Fruit fly (Drosophila melanogaster): ENCODE data around the gene TMEM216.

TMEM216 gene

DNA sequence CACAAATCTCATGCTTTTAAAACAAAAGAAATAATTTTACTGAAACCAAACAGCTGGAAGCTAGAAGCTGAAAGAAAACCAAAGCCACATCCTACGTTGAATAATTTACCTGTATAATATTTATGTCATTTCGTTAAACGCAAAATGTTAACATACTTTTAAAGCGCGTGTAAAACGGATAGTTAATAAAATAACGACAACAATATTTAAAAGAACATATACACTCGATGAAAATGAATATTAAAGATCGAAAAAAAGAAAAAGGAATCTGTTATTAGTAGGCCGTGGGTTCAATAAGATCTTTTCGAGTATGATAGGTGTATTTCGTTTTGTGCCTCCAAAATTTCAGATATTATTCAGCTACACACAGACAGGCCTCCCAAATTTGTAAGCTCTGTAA is 5.0 kb downstream of the TMEM216 start, which contains the start of gene CG8136:
Gene CG8136, plus strand, starts transcription at position 301 of the 400 bp plus-strand sequence.
- no peak for TF ChIP-seq CG10348 (GFP tag; IDR thresholded peaks at IDR 0.05)

dm6 chr3R:8722962-8723548 is 7.0 kb downstream of the TMEM216 start, which contains the start of gene nom:
Gene nom, plus strand, starts transcription at chr3R:8723174.
- TF ChIP-seq CG12605 (GFP tag; IDR thresholded peaks at IDR 0.05) (no peak), Pif1A (GFP tag; optimal IDR thresholded peaks at IDR 0.05) (no peak), CG15710 (tag; optimal IDR thresholded peaks at IDR 0.05) (no peak), fd96Ca (GFP tag; IDR thresholded peaks at IDR 0.05) (no peak), CG32121 (GFP tag; IDR thresholded peaks at IDR 0.05) (no peak), CG17806 (tag; optimal IDR thresholded peaks at IDR 0.05) (no peak), Ets98B (GFP tag; IDR thresholded peaks at IDR 0.05) (no peak), Pif1B (GFP tag; optimal IDR thresholded peaks at IDR 0.05) (no peak), EcR (GFP tag; optimal IDR thresholded peaks at IDR 0.05) (no peak), Snoo (tag; optimal IDR thresholded peaks at IDR 0.05) (no peak), CG4496 (GFP tag; IDR thresholded peaks at IDR 0.05) (no peak), CG14655 (GFP tag; optimal IDR thresholded peaks at IDR 0.05) (no peak), D1 (tag; optimal IDR thresholded peaks at IDR 0.05) (no peak), CG8301 (tag; optimal IDR thresholded peaks at IDR 0.05) (no peak), CG10348 (GFP tag; IDR thresholded peaks at IDR 0.05) (no peak), CG8159 (tag; optimal IDR thresholded peaks at IDR 0.05) (no peak), CG34367 (tag; optimal IDR thresholded peaks at IDR 0.05) (no peak), gl (tag; optimal IDR thresholded peaks at IDR 0.05) (no peak), rn (GFP tag; IDR thresholded peaks at IDR 0.05) (no peak), CG9948 (tag; optimal IDR thresholded peaks at IDR 0.05) (no peak)

- no peak for TF ChIP-seq CG8301 (tag; optimal IDR thresholded peaks at IDR 0.05)
- no peak for TF ChIP-seq Snoo (tag; optimal IDR thresholded peaks at IDR 0.05)
- no peak for TF ChIP-seq rn (GFP tag; IDR thresholded peaks at IDR 0.05)
- no peak for TF ChIP-seq gl (tag; optimal IDR thresholded peaks at IDR 0.05)
- TF ChIP-seq EcR (GFP tag; optimal IDR thresholded peaks at IDR 0.05) = no peak
- no peak for TF ChIP-seq CG13204 (GFP tag; optimal IDR thresholded peaks at IDR 0.05)
- TF ChIP-seq CG32121 (GFP tag; IDR thresholded peaks at IDR 0.05) = no peak
- TF ChIP-seq CG8159 (tag; optimal IDR thresholded peaks at IDR 0.05) = no peak
- TF ChIP-seq CG34367 (tag; optimal IDR thresholded peaks at IDR 0.05) = no peak
- TF ChIP-seq Pif1B (GFP tag; optimal IDR thresholded peaks at IDR 0.05) = no peak
- no peak for TF ChIP-seq CG4496 (GFP tag; IDR thresholded peaks at IDR 0.05)
- TF ChIP-seq CG12605 (GFP tag; IDR thresholded peaks at IDR 0.05) = no peak
- TF ChIP-seq CG9948 (tag; optimal IDR thresholded peaks at IDR 0.05) = no peak
- no peak for TF ChIP-seq D1 (tag; optimal IDR thresholded peaks at IDR 0.05)
- TF ChIP-seq fd96Ca (GFP tag; IDR thresholded peaks at IDR 0.05) = no peak
- TF ChIP-seq Ets98B (GFP tag; IDR thresholded peaks at IDR 0.05) = no peak
- no peak for TF ChIP-seq CG10348 (GFP tag; IDR thresholded peaks at IDR 0.05)
- TF ChIP-seq CG17806 (tag; optimal IDR thresholded peaks at IDR 0.05) = no peak
These were observed 9.1 kb downstream of the TMEM216 start, which contains the start of gene ouib for dm6 chr3R:8725179-8725578. Gene ouib, plus strand, starts transcription at chr3R:8725479.

dm6 chr3R:8726632-8727031 is 10.6 kb downstream of the TMEM216 start, which contains the start of gene CG8159:
Gene CG8159, plus strand, starts transcription at chr3R:8726854.
- no peak for TF ChIP-seq fd96Ca (GFP tag; IDR thresholded peaks at IDR 0.05)

- no peak for TF ChIP-seq CG13204 (GFP tag; optimal IDR thresholded peaks at IDR 0.05)
- TF ChIP-seq rn (GFP tag; IDR thresholded peaks at IDR 0.05) = no peak
- TF ChIP-seq CG10348 (GFP tag; IDR thresholded peaks at IDR 0.05) = no peak
- TF ChIP-seq CG17806 (tag; optimal IDR thresholded peaks at IDR 0.05) = no peak
- no peak for TF ChIP-seq CG14655 (GFP tag; optimal IDR thresholded peaks at IDR 0.05)
- no peak for TF ChIP-seq Pif1B (GFP tag; optimal IDR thresholded peaks at IDR 0.05)
- TF ChIP-seq Pif1A (GFP tag; optimal IDR thresholded peaks at IDR 0.05) = no peak
- no peak for TF ChIP-seq D1 (tag; optimal IDR thresholded peaks at IDR 0.05)
- TF ChIP-seq Snoo (tag; optimal IDR thresholded peaks at IDR 0.05) = no peak
- TF ChIP-seq gl (tag; optimal IDR thresholded peaks at IDR 0.05) = no peak
- TF ChIP-seq CG9948 (tag; optimal IDR thresholded peaks at IDR 0.05) = no peak
- no peak for TF ChIP-seq fd96Ca (GFP tag; IDR thresholded peaks at IDR 0.05)
- no peak for TF ChIP-seq CG34367 (tag; optimal IDR thresholded peaks at IDR 0.05)
- no peak for TF ChIP-seq CG12605 (GFP tag; IDR thresholded peaks at IDR 0.05)
- TF ChIP-seq EcR (GFP tag; optimal IDR thresholded peaks at IDR 0.05) = no peak
- no peak for TF ChIP-seq CG32121 (GFP tag; IDR thresholded peaks at IDR 0.05)
- TF ChIP-seq CG15710 (tag; optimal IDR thresholded peaks at IDR 0.05) = no peak
- no peak for TF ChIP-seq CG8159 (tag; optimal IDR thresholded peaks at IDR 0.05)
- TF ChIP-seq Ets98B (GFP tag; IDR thresholded peaks at IDR 0.05) = no peak
- no peak for TF ChIP-seq CG4496 (GFP tag; IDR thresholded peaks at IDR 0.05)
These were observed 13.5 kb downstream of the TMEM216 start, which contains the start of gene ranshi for dm6 chr3R:8729542-8729941. Gene ranshi, minus strand, starts transcription at chr3R:8729693.

DNA sequence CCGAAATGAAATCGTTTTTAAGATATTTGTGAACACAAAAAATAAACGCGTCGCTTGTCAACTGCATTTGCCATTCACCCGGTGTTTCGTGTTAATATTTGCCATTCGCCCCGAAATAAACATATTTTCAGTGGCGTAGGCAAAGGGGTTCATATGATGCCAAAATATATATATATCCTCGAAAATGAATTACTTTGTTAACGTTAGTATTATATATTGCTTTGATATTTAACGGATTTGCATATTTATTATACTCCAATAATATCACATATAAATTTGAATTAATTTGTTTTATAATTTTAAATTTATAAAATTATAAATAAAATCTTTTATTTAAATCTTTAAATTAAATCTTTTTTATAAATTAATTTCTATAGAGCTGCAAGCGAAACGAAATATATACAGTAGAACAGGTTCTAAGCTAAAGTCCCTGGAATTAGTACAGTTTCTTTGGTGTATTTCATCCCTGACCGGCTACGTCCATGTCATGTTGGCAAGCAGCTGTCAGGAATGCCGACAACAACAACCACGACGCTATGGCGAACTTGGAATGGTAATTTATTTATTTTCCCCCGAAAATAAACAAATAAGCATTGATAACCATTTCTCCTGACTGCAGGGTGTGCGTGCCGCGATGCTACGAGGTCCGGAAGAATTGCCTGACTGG is 15.7 kb downstream of the TMEM216 start, which contains the start of the genes M1BP and CG8202:
Gene M1BP, minus strand, starts transcription at position 102 of the 667 bp plus-strand sequence.
Gene CG8202, plus strand, starts transcription at position 495 of the 667 bp plus-strand sequence.
- peak; percentile 68 for TF ChIP-seq CG4496 (GFP tag; IDR thresholded peaks at IDR 0.05)
- TF ChIP-seq rn (GFP tag; IDR thresholded peaks at IDR 0.05) = no peak
- TF ChIP-seq Pif1A (GFP tag; optimal IDR thresholded peaks at IDR 0.05) = no peak
- TF ChIP-seq CG14655 (GFP tag; optimal IDR thresholded peaks at IDR 0.05) = no peak
- no peak for TF ChIP-seq EcR (GFP tag; optimal IDR thresholded peaks at IDR 0.05)
- no peak for TF ChIP-seq CG8301 (tag; optimal IDR thresholded peaks at IDR 0.05)
- TF ChIP-seq gl (tag; optimal IDR thresholded peaks at IDR 0.05) = no peak
- TF ChIP-seq CG17806 (tag; optimal IDR thresholded peaks at IDR 0.05) = peak; percentile 73
- TF ChIP-seq CG12605 (GFP tag; IDR thresholded peaks at IDR 0.05) = 0 out of 2 replicates have a peak, but pooled peaks have one; percentile 31
- peak; percentile 98 for TF ChIP-seq CG8159 (tag; optimal IDR thresholded peaks at IDR 0.05)
- peak; percentile 64 for TF ChIP-seq CG32121 (GFP tag; IDR thresholded peaks at IDR 0.05)
- peak; percentile 88 for TF ChIP-seq CG15710 (tag; optimal IDR thresholded peaks at IDR 0.05)
- no peak for TF ChIP-seq Pif1B (GFP tag; optimal IDR thresholded peaks at IDR 0.05)
- peak; percentile 54; the same call in 1 of the 2 replicates for TF ChIP-seq Ets98B (GFP tag; IDR thresholded peaks at IDR 0.05)
- TF ChIP-seq CG13204 (GFP tag; optimal IDR thresholded peaks at IDR 0.05) = no peak
- peak; percentile 85 for TF ChIP-seq CG9948 (tag; optimal IDR thresholded peaks at IDR 0.05)
- peak; percentile 88 for TF ChIP-seq Snoo (tag; optimal IDR thresholded peaks at IDR 0.05)
- peak; percentile 63; the same call in 2 of the 3 replicates for TF ChIP-seq fd96Ca (GFP tag; IDR thresholded peaks at IDR 0.05)
- TF ChIP-seq CG10348 (GFP tag; IDR thresholded peaks at IDR 0.05) = no peak
- no peak for TF ChIP-seq D1 (tag; optimal IDR thresholded peaks at IDR 0.05)
- TF ChIP-seq CG34367 (tag; optimal IDR thresholded peaks at IDR 0.05) = peak; percentile 72

All from whole organism, pupa.